Fruit fly (Drosophila melanogaster) whole organism, embryonic: ENCODE data around the gene E2f1.

Source experiments
- ATbp ChIP-seq: fragments of 200-800 bp; sonication (Bioruptor generic); optimal IDR thresholded peaks from 2 replicates; lab custom pipeline; 2017; ENCODE audit warnings: missing biosample characterization, mild to moderate bottlenecking, missing genetic modification characterization, missing genetic modification reagents
- BtbVII ChIP-seq: fragments of 200-800 bp; sonication (Bioruptor generic); optimal IDR thresholded peaks from 3 replicates; lab custom pipeline; 2017; ENCODE audit warnings: missing biosample characterization, mild to moderate bottlenecking, missing genetic modification characterization
- CG10267 ChIP-seq: fragments of 200-800 bp; sonication (Bioruptor generic); optimal IDR thresholded peaks from 2 replicates; lab custom pipeline; 2018; ENCODE audit warnings: missing biosample characterization, mild to moderate bottlenecking, missing genetic modification characterization, moderate library complexity
- CG10274 ChIP-seq: fragments of 200-800 bp; sonication (Bioruptor generic); optimal IDR thresholded peaks from 3 replicates; lab custom pipeline; 2017; ENCODE audit warnings: missing biosample characterization, mild to moderate bottlenecking, missing genetic modification characterization
- CG10654 ChIP-seq: fragments of 200-800 bp; sonication (Bioruptor generic); optimal IDR thresholded peaks from 2 replicates; lab custom pipeline; 2016; ENCODE audit warnings: missing biosample characterization, missing genetic modification characterization
- CG10979 ChIP-seq: fragments of 200-800 bp; sonication (Bioruptor generic); optimal IDR thresholded peaks from 2 replicates; lab custom pipeline; 2018; ENCODE audit warnings: missing biosample characterization, mild to moderate bottlenecking, missing genetic modification characterization, moderate library complexity
- CG11398 ChIP-seq: fragments of 200-800 bp; sonication (Bioruptor generic); optimal IDR thresholded peaks from 2 replicates; lab custom pipeline; 2016; ENCODE audit warnings: missing biosample characterization, missing genetic modification characterization
- CG11723 ChIP-seq: fragments of 200-800 bp; sonication (Bioruptor generic); optimal IDR thresholded peaks from 2 replicates; lab custom pipeline; 2017; ENCODE audit warnings: missing biosample characterization, mild to moderate bottlenecking, missing genetic modification characterization
- CG13287 ChIP-seq: fragments of 200-800 bp; sonication (Bioruptor generic); IDR thresholded peaks from 2 replicates; pipeline ENCODE4 v1.3.6; 2022; ENCODE audit warnings: missing biosample characterization, missing genetic modification characterization; ENCODE audit not compliant: partially characterized antibody
- CG14860 ChIP-seq: fragments of 200-800 bp; sonication (Bioruptor generic); IDR thresholded peaks from 3 replicates; pipeline ENCODE4 v1.3.6; 2022; ENCODE audit warnings: missing biosample characterization, missing genetic modification characterization; ENCODE audit not compliant: partially characterized antibody
- CG15269 ChIP-seq: fragments of 200-800 bp; sonication (Bioruptor generic); optimal IDR thresholded peaks from 2 replicates; lab custom pipeline; 2018; ENCODE audit warnings: missing biosample characterization, mild to moderate bottlenecking, missing genetic modification characterization, moderate library complexity
- CG2202 ChIP-seq: fragments of 200-800 bp; sonication (Bioruptor generic); optimal IDR thresholded peaks from 2 replicates; lab custom pipeline; 2018; ENCODE audit warnings: missing biosample characterization, mild to moderate bottlenecking, missing genetic modification characterization
- CG34376 ChIP-seq: fragments of 200-800 bp; sonication (Bioruptor generic); optimal IDR thresholded peaks from 2 replicates; lab custom pipeline; 2018; ENCODE audit warnings: missing biosample characterization, mild to moderate bottlenecking, missing genetic modification characterization
- CG5245 ChIP-seq: fragments of 200-800 bp; sonication (Bioruptor generic); optimal IDR thresholded peaks from 3 replicates; lab custom pipeline; 2016; ENCODE audit warnings: missing biosample characterization, missing genetic modification characterization
- CG5953 ChIP-seq: fragments of 200-800 bp; sonication (Bioruptor generic); IDR thresholded peaks from 2 replicates; pipeline ENCODE4 v1.3.6; 2022; ENCODE audit warnings: missing biosample characterization, missing genetic modification characterization
- CG7271 ChIP-seq: fragments of 200-800 bp; sonication (Bioruptor generic); optimal IDR thresholded peaks from 2 replicates; lab custom pipeline; 2018; ENCODE audit warnings: missing biosample characterization, mild to moderate bottlenecking, missing genetic modification characterization, moderate library complexity
- CG8281 ChIP-seq: fragments of 200-800 bp; sonication (Bioruptor generic); optimal IDR thresholded peaks from 2 replicates; lab custom pipeline; 2018; ENCODE audit warnings: missing biosample characterization, mild to moderate bottlenecking, missing genetic modification characterization, moderate library complexity
- CG9817 ChIP-seq: fragments of 200-800 bp; sonication (Bioruptor generic); optimal IDR thresholded peaks from 2 replicates; lab custom pipeline; 2018; ENCODE audit warnings: missing biosample characterization, mild to moderate bottlenecking, missing genetic modification characterization, moderate library complexity
- D ChIP-seq, 2 experiments: fragments of 200-800 bp in 1 of 2; fragments of >200 bp in 1 of 2; sonication (Bioruptor generic) in 1 of 2; optimal IDR thresholded peaks; 2 replicates in 1 of 2; 3 replicates in 1 of 2; lab custom pipeline; 2017; ENCODE audit warnings: mild to moderate bottlenecking in 1 of 2, missing biosample characterization in 1 of 2, missing genetic modification characterization in 1 of 2, missing genetic modification reagents in 1 of 2
- Dek ChIP-seq: fragments of 200-800 bp; sonication (Bioruptor generic); optimal IDR thresholded peaks from 3 replicates; lab custom pipeline; 2019; ENCODE audit warnings: missing biosample characterization, mild to moderate bottlenecking, missing genetic modification characterization, moderate library complexity
- Ets65A ChIP-seq: fragments of 200-800 bp; sonication (Bioruptor generic); peaks from one replicate; lab custom pipeline; 2016; ENCODE audit warnings: missing biosample characterization, missing genetic modification characterization
- Fer2 ChIP-seq: fragments of 200-800 bp; sonication (Bioruptor generic); optimal IDR thresholded peaks from 2 replicates; lab custom pipeline; 2018; ENCODE audit warnings: missing biosample characterization, mild to moderate bottlenecking, missing genetic modification characterization, moderate library complexity
- Fer3 ChIP-seq: fragments of 200-800 bp; sonication (Bioruptor generic); optimal IDR thresholded peaks from 2 replicates; lab custom pipeline; 2018; ENCODE audit warnings: missing biosample characterization, mild to moderate bottlenecking, missing genetic modification characterization, moderate library complexity
- Neu2 ChIP-seq: fragments of 200-800 bp; sonication (Bioruptor generic); optimal IDR thresholded peaks from 3 replicates; lab custom pipeline; 2016; ENCODE audit warnings: missing biosample characterization, missing genetic modification characterization, borderline replicate concordance
- Oli ChIP-seq: fragments of 200-800 bp; sonication (Bioruptor generic); optimal IDR thresholded peaks from 2 replicates; lab custom pipeline; 2018; ENCODE audit warnings: missing biosample characterization, mild to moderate bottlenecking, missing genetic modification characterization, moderate library complexity
- Side ChIP-seq: fragments of 200-800 bp; sonication (Bioruptor generic); optimal IDR thresholded peaks from 2 replicates; lab custom pipeline; 2016; ENCODE audit warnings: missing biosample characterization, missing genetic modification characterization
- Six4 ChIP-seq: fragments of 200-800 bp; sonication (Bioruptor generic); optimal IDR thresholded peaks from 2 replicates; lab custom pipeline; 2016; ENCODE audit warnings: missing biosample characterization, missing genetic modification characterization
- cg ChIP-seq: fragments of 200-800 bp; sonication (Bioruptor generic); optimal IDR thresholded peaks from 3 replicates; lab custom pipeline; 2019; ENCODE audit warnings: missing biosample characterization, mild to moderate bottlenecking, missing genetic modification characterization, moderate library complexity
- crc ChIP-seq: fragments of 200-800 bp; sonication (Bioruptor generic); optimal IDR thresholded peaks from 2 replicates; lab custom pipeline; 2016; ENCODE audit warnings: missing biosample characterization, missing genetic modification characterization
- croc ChIP-seq: fragments of 200-800 bp; sonication (Bioruptor generic); conservative IDR thresholded peaks from 3 replicates; pipeline ENCODE4 v1.3.6; 2022; ENCODE audit warnings: missing biosample characterization, missing genetic modification characterization
- cwo ChIP-seq: fragments of 200-800 bp; sonication (Bioruptor generic); optimal IDR thresholded peaks from 3 replicates; lab custom pipeline; 2017; ENCODE audit warnings: missing biosample characterization, missing genetic modification characterization, mild to moderate bottlenecking, moderate library complexity, missing genetic modification reagents
- eve ChIP-seq, 2 experiments: fragments of >200 bp; optimal IDR thresholded peaks; 2 replicates each; lab custom pipeline; 2017; ENCODE audit warnings: missing biosample characterization in 2 of 2, missing genetic modification characterization in 2 of 2
- fd96Cb ChIP-seq: fragments of 200-800 bp; sonication (Bioruptor generic); optimal IDR thresholded peaks from 2 replicates; lab custom pipeline; 2018; ENCODE audit warnings: missing biosample characterization, mild to moderate bottlenecking, missing genetic modification characterization, moderate library complexity
- gem ChIP-seq: fragments of 200-800 bp; sonication (Bioruptor generic); optimal IDR thresholded peaks from 2 replicates; lab custom pipeline; 2019; ENCODE audit warnings: missing biosample characterization, mild to moderate bottlenecking, missing genetic modification characterization, moderate library complexity
- gsb-n ChIP-seq: fragments of 200-800 bp; sonication (Bioruptor generic); optimal IDR thresholded peaks from 3 replicates; lab custom pipeline; 2018; ENCODE audit warnings: missing biosample characterization, mild to moderate bottlenecking, missing genetic modification characterization
- hkb ChIP-seq, 2 experiments: fragments of 200-800 bp in 1 of 2; fragments of >200 bp in 1 of 2; sonication (Bioruptor generic) in 1 of 2; IDR thresholded peaks in 1 of 2; optimal IDR thresholded peaks in 1 of 2; 2 replicates each; pipeline versions ENCODE4 v1.3.6 to Lab custom; 2017 to 2022; ENCODE audit warnings: missing biosample characterization in 1 of 2, missing genetic modification characterization in 1 of 2
- lov ChIP-seq, 2 experiments: fragments of 200-800 bp in 1 of 2; fragments of >200 bp in 1 of 2; sonication (Bioruptor generic) in 1 of 2; IDR thresholded peaks in 1 of 2; optimal IDR thresholded peaks in 1 of 2; 2 replicates in 1 of 2; 3 replicates in 1 of 2; pipeline versions ENCODE4 v1.3.6 to Lab custom; 2017 to 2022; ENCODE audit warnings: missing biosample characterization in 1 of 2, missing genetic modification characterization in 1 of 2
- mld ChIP-seq: fragments of 200-800 bp; sonication (Bioruptor generic); IDR thresholded peaks from 3 replicates; pipeline ENCODE4 v1.3.6; 2022; ENCODE audit warnings: missing biosample characterization, missing genetic modification characterization; ENCODE audit not compliant: partially characterized antibody
- oc ChIP-seq: fragments of 200-800 bp; sonication (Bioruptor generic); optimal IDR thresholded peaks from 2 replicates; lab custom pipeline; 2018; ENCODE audit warnings: missing biosample characterization, mild to moderate bottlenecking, missing genetic modification characterization, moderate library complexity
- ranshi ChIP-seq: fragments of 200-800 bp; sonication (Bioruptor generic); IDR thresholded peaks from 2 replicates; pipeline ENCODE4 v1.3.6; 2022; ENCODE audit warnings: missing biosample characterization, missing genetic modification characterization
- rib ChIP-seq: fragments of 200-800 bp; sonication (Bioruptor generic); IDR thresholded peaks from 2 replicates; pipeline ENCODE4 v1.3.6; 2022; ENCODE audit warnings: missing biosample characterization, missing genetic modification characterization
- sc ChIP-seq, 3 experiments: fragments of >200 bp in 2 of 3; fragments of 200-800 bp in 1 of 3; sonication (Bioruptor generic) in 1 of 3; optimal IDR thresholded peaks; 2 replicates in 2 of 3; 3 replicates in 1 of 3; lab custom pipeline; 2017; ENCODE audit warnings: mild to moderate bottlenecking in 1 of 3, missing biosample characterization in 1 of 3, missing genetic modification characterization in 1 of 3, missing genetic modification reagents in 1 of 3
- scrt ChIP-seq: fragments of 200-800 bp; sonication (Bioruptor generic); optimal IDR thresholded peaks from 2 replicates; lab custom pipeline; 2018; ENCODE audit warnings: missing biosample characterization, mild to moderate bottlenecking, missing genetic modification characterization, moderate library complexity
- sd ChIP-seq: fragments of 200-800 bp; sonication (Bioruptor generic); optimal IDR thresholded peaks from 3 replicates; lab custom pipeline; 2018; ENCODE audit warnings: missing biosample characterization, mild to moderate bottlenecking, missing genetic modification characterization, moderate library complexity
- slp2 ChIP-seq: fragments of 200-800 bp; sonication (Bioruptor generic); optimal IDR thresholded peaks from 2 replicates; lab custom pipeline; 2016; ENCODE audit warnings: missing biosample characterization, missing genetic modification characterization
- trh ChIP-seq: fragments of 200-800 bp; sonication (Bioruptor generic); optimal IDR thresholded peaks from 2 replicates; lab custom pipeline; 2016; ENCODE audit warnings: missing biosample characterization, missing genetic modification characterization
- yki ChIP-seq: fragments of >200 bp; optimal IDR thresholded peaks from 3 replicates; lab custom pipeline; 2018

E2f1 gene

DNA sequence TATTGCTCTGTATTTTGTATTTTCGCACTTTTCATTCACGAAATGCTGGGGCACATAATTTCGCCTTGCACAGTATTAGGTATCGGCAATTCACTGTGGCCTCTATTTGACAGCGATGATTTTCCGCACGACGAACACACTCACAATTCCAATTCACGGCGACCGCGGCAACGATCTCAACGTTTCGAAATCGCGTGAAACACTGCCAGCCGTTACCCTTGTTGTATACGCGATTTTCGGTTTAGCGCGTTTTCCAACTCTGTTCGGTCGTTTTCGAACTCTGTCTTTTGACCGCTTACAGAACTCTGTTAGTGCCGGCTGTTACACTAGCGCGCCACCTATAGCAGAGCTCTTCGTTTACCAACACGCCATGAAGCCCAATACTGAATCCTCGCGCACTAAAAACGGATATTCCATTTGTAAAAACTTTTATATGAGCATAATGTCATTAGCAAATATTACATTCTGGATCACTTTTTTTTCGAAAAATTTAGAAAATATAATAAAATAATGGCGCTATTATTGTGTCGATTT lies 41.5 kb downstream of the E2f1 start, which contains the start of gene InR (continued):
- TF ChIP-seq ranshi (no peak), lov (optimal IDR thresholded peaks at IDR 0.05; lab: Kevin White, UChicago) (no peak), lov (GFP tag; IDR thresholded peaks at IDR 0.05; lab: Robert Waterston, UW) (no peak), CG11398 (GFP tag; lab: Kevin White, UChicago) (peak; percentile 58), BtbVII (GFP tag; lab: Kevin White, UChicago) (peak; percentile 71), D (optimal IDR thresholded peaks at IDR 0.05; lab: Kevin White, UChicago) (no peak), D (GFP tag; optimal IDR thresholded peaks at IDR 0.05; lab: Kevin White, UChicago) (no peak), CG9817 (peak; percentile 81), cwo (GFP tag; lab: Kevin White, UChicago) (peak; percentile 68), CG7271 (tag; lab: Kevin White, UChicago) (no peak), CG10274 (GFP tag; lab: Kevin White, UChicago) (peak; percentile 24), ATbp (peak; percentile 64), Fer2 (tag; lab: Kevin White, UChicago) (no peak), croc (GFP tag; lab: Robert Waterston, UW) (peak; percentile 22; the same call in 1 of the 3 replicates), CG2202 (tag; lab: Kevin White, UChicago) (no peak), Dek (tag; lab: Kevin White, UChicago) (peak; percentile 53), CG10979 (tag; lab: Kevin White, UChicago) (peak; percentile 47), CG5245 (GFP tag; lab: Kevin White, UChicago) (peak; percentile 63), cg (GFP tag; lab: Kevin White, UChicago) (peak; percentile 81), Oli (tag; lab: Kevin White, UChicago) (no peak), Side (GFP tag; lab: Kevin White, UChicago) (peak; percentile 74), eve (GFP tag; optimal IDR thresholded peaks at IDR 0.05; lab: Kevin White, UChicago) (no peak), oc (tag; lab: Kevin White, UChicago) (peak; percentile 66), mld (no peak), crc (peak; percentile 58), CG10267 (tag; lab: Kevin White, UChicago) (peak; percentile 93), gem (peak; percentile 37), CG8281 (tag; lab: Kevin White, UChicago) (no peak), CG5953 (GFP tag; lab: Robert Waterston, UW) (no peak), CG34376 (peak; percentile 92), CG11723 (GFP tag; lab: Kevin White, UChicago) (peak; percentile 31), Six4 (GFP tag; lab: Kevin White, UChicago) (peak; percentile 56), slp2 (GFP tag; lab: Kevin White, UChicago) (peak; percentile 51), Fer3 (tag; lab: Kevin White, UChicago) (peak; percentile 55), yki (lab: Kevin White, UChicago) (no peak), CG13287 (GFP tag; lab: Robert Waterston, UW) (no peak), Ets65A (GFP tag; lab: Kevin White, UChicago) (peak; percentile 98), CG14860 (GFP tag; lab: Robert Waterston, UW) (no peak), CG15269 (tag; lab: Kevin White, UChicago) (peak; percentile 58), gsb-n (no peak), scrt (peak; percentile 44), trh (GFP tag; lab: Kevin White, UChicago) (peak; percentile 38), hkb (optimal IDR thresholded peaks at IDR 0.05; lab: Kevin White, UChicago) (peak; percentile 46), hkb (GFP tag; IDR thresholded peaks at IDR 0.05; lab: Robert Waterston, UW) (no peak), rib (GFP tag; lab: Robert Waterston, UW) (no peak), sc (optimal IDR thresholded peaks at IDR 0.05; lab: Kevin White, UChicago) (no peak), sc (GFP tag; optimal IDR thresholded peaks at IDR 0.05; lab: Kevin White, UChicago) (no peak), CG10654 (GFP tag; lab: Kevin White, UChicago) (peak; percentile 66), sd (tag; lab: Kevin White, UChicago) (peak; percentile 84), Neu2 (GFP tag; lab: Kevin White, UChicago) (no peak), fd96Cb (tag; lab: Kevin White, UChicago) (peak; percentile 2)
